Worm (Caenorhabditis elegans) whole organism, late embryonic: Measurements from ENCODE around the gene C05E11.3.

ENCODE experiments used
- F13H6.1 ChIP-seq: sonication (generic microtip); optimal IDR thresholded peaks from 2 replicates; lab custom pipeline; 2016; ENCODE audit warnings: missing genetic modification characterization, missing compliant biosample characterization
- ceh-2 ChIP-seq: sonication (generic microtip); optimal IDR thresholded peaks from 2 replicates; lab custom pipeline; 2016; ENCODE audit warnings: missing genotype, missing genetic modification characterization, missing compliant biosample characterization
- lim-6 ChIP-seq: sonication (generic microtip); optimal IDR thresholded peaks from 2 replicates; lab custom pipeline; 2016; ENCODE audit warnings: missing genetic modification characterization, missing compliant biosample characterization
- lin-11 ChIP-seq: fragments of 200-800 bp; sonication (Bioruptor generic); optimal IDR thresholded peaks from 2 replicates; lab custom pipeline; 2018; ENCODE audit warnings: mild to moderate bottlenecking, missing genetic modification characterization, missing compliant biosample characterization
- nhr-11 ChIP-seq: fragments of 150-350 bp; optimal IDR thresholded peaks from 2 replicates; lab custom pipeline; 2014; ENCODE audit warnings: missing biosample characterization, missing genetic modification characterization
- pax-1 ChIP-seq: fragments of 150-350 bp; optimal IDR thresholded peaks from 2 replicates; lab custom pipeline; 2014; ENCODE audit warnings: missing biosample characterization, missing genetic modification characterization
- pha-4 ChIP-seq: fragments of 150-350 bp; optimal IDR thresholded peaks from 2 replicates; lab custom pipeline; 2018; ENCODE audit warnings: missing biosample characterization, missing genetic modification reagents, missing genetic modification characterization
- pqm-1 ChIP-seq: sonication (generic microtip); optimal IDR thresholded peaks from 2 replicates; lab custom pipeline; 2016; ENCODE audit warnings: missing genetic modification characterization, missing compliant biosample characterization
- ztf-16 ChIP-seq: sonication (generic microtip); optimal IDR thresholded peaks from 2 replicates; lab custom pipeline; 2017; ENCODE audit warnings: missing genetic modification characterization, missing compliant biosample characterization

ce11 chrX:4569276-4569675 lies 8.8 kb upstream of the C05E11.3 start:
- TF ChIP-seq lin-11 (no peak), nhr-11 (tag; lab: Kevin White, UChicago) (no peak), pha-4 (tag; lab: Kevin White, UChicago) (no peak), pqm-1 (tag; lab: Kevin White, UChicago) (no peak), lim-6 (no peak), F13H6.1 (tag; lab: Kevin White, UChicago) (no peak), pax-1 (tag; lab: Kevin White, UChicago) (no peak), ztf-16 (tag; lab: Kevin White, UChicago) (no peak), ceh-2 (tag; lab: Kevin White, UChicago) (no peak)
